Fruit fly (Drosophila melanogaster) whole organism, embryonic: Measurements from ENCODE around the gene Tis11.
A peak's percentile ranks its signal among the peaks of the same experiment; 100 is the strongest.

Experiments used
- Bteb2 ChIP-seq: fragments of 200-800 bp; sonication (Bioruptor generic); optimal IDR thresholded peaks from 2 replicates; lab custom pipeline; 2016; ENCODE audit warnings: missing biosample characterization, missing genetic modification characterization
- CG1024 ChIP-seq: fragments of 200-800 bp; sonication (Bioruptor generic); IDR thresholded peaks from 2 replicates; pipeline ENCODE4 v1.3.6; 2022; ENCODE audit warnings: missing biosample characterization, missing genetic modification characterization
- CG10274 ChIP-seq: fragments of 200-800 bp; sonication (Bioruptor generic); optimal IDR thresholded peaks from 3 replicates; lab custom pipeline; 2017; ENCODE audit warnings: missing biosample characterization, mild to moderate bottlenecking, missing genetic modification characterization
- CG10462 ChIP-seq: fragments of 200-800 bp; sonication (Bioruptor generic); optimal IDR thresholded peaks from 2 replicates; lab custom pipeline; 2016; ENCODE audit warnings: missing biosample characterization, missing genetic modification characterization
- CG10543 ChIP-seq: fragments of 200-800 bp; sonication (Bioruptor generic); optimal IDR thresholded peaks from 3 replicates; lab custom pipeline; 2017; ENCODE audit warnings: missing biosample characterization, mild to moderate bottlenecking, missing genetic modification characterization, moderate library complexity
- CG10565 ChIP-seq: fragments of 200-800 bp; sonication (Bioruptor generic); optimal IDR thresholded peaks from 3 replicates; lab custom pipeline; 2016; ENCODE audit warnings: missing biosample characterization, mild to moderate bottlenecking, missing genetic modification characterization
- CG11093 ChIP-seq: fragments of 200-800 bp; sonication (Bioruptor generic); IDR thresholded peaks from 3 replicates; pipeline ENCODE4 v1.3.6; 2022; ENCODE audit warnings: missing biosample characterization, missing genetic modification characterization
- CG12659 ChIP-seq: fragments of 200-800 bp; sonication (Bioruptor generic); optimal IDR thresholded peaks from 3 replicates; lab custom pipeline; 2017; ENCODE audit warnings: mild to moderate bottlenecking, missing biosample characterization, missing genetic modification reagents, missing genetic modification characterization
- CG14014 ChIP-seq: fragments of 200-800 bp; sonication (Bioruptor generic); IDR thresholded peaks from 2 replicates; pipeline ENCODE4 v1.3.6; 2022; ENCODE audit warnings: missing biosample characterization, missing genetic modification characterization
- CG1647 ChIP-seq: fragments of 200-800 bp; sonication (Bioruptor generic); optimal IDR thresholded peaks from 3 replicates; lab custom pipeline; 2016; ENCODE audit warnings: missing biosample characterization, missing genetic modification characterization
- CG17385 ChIP-seq: fragments of 200-800 bp; sonication (Bioruptor generic); optimal IDR thresholded peaks from 3 replicates; lab custom pipeline; 2018; ENCODE audit warnings: missing biosample characterization, mild to moderate bottlenecking, missing genetic modification characterization
- CG17802 ChIP-seq: fragments of 200-800 bp; sonication (Bioruptor generic); optimal IDR thresholded peaks from 2 replicates; lab custom pipeline; 2018; ENCODE audit warnings: missing biosample characterization, mild to moderate bottlenecking, missing genetic modification characterization, moderate library complexity
- CG2199 ChIP-seq: fragments of 200-800 bp; sonication (Bioruptor generic); IDR thresholded peaks from 3 replicates; pipeline ENCODE4 v1.3.6; 2022; ENCODE audit warnings: missing biosample characterization, missing genetic modification characterization
- CG32767 ChIP-seq: fragments of 200-800 bp; sonication (Bioruptor generic); IDR thresholded peaks from 2 replicates; pipeline ENCODE4 v1.3.6; 2022; ENCODE audit warnings: missing biosample characterization, missing genetic modification characterization
- CG32772 ChIP-seq: fragments of 200-800 bp; sonication (Bioruptor generic); IDR thresholded peaks from 2 replicates; pipeline ENCODE4 v1.3.6; 2022; ENCODE audit warnings: missing biosample characterization, missing genetic modification characterization
- CG33557 ChIP-seq: fragments of 200-800 bp; sonication (Bioruptor generic); optimal IDR thresholded peaks from 2 replicates; lab custom pipeline; 2019; ENCODE audit warnings: missing biosample characterization, mild to moderate bottlenecking, missing genetic modification characterization, moderate library complexity
- CG3726 ChIP-seq: fragments of 200-800 bp; sonication (Bioruptor generic); IDR thresholded peaks from 3 replicates; pipeline ENCODE4, ENCODE4 v1.3.6; 2022; ENCODE audit warnings: missing biosample characterization, missing genetic modification characterization
- CG3838 ChIP-seq: fragments of 200-800 bp; sonication (Bioruptor generic); optimal IDR thresholded peaks from 3 replicates; lab custom pipeline; 2016; ENCODE audit warnings: missing biosample characterization, missing genetic modification characterization
- CG5953 ChIP-seq: fragments of 200-800 bp; sonication (Bioruptor generic); IDR thresholded peaks from 2 replicates; pipeline ENCODE4 v1.3.6; 2022; ENCODE audit warnings: missing biosample characterization, missing genetic modification characterization
- CG7786 ChIP-seq: fragments of 200-800 bp; sonication (Bioruptor generic); optimal IDR thresholded peaks from 2 replicates; lab custom pipeline; 2016; ENCODE audit warnings: missing biosample characterization, missing genetic modification characterization
- CG7963 ChIP-seq: fragments of 200-800 bp; sonication (Bioruptor generic); IDR thresholded peaks from 3 replicates; pipeline ENCODE4 v1.3.6; 2022; ENCODE audit warnings: missing biosample characterization, missing genetic modification characterization; ENCODE audit not compliant: partially characterized antibody
- CG9437 ChIP-seq: fragments of 200-800 bp; sonication (Bioruptor generic); optimal IDR thresholded peaks from 2 replicates; lab custom pipeline; 2018; ENCODE audit warnings: missing biosample characterization, mild to moderate bottlenecking, missing genetic modification characterization
- CG9817 ChIP-seq: fragments of 200-800 bp; sonication (Bioruptor generic); optimal IDR thresholded peaks from 2 replicates; lab custom pipeline; 2018; ENCODE audit warnings: missing biosample characterization, mild to moderate bottlenecking, missing genetic modification characterization, moderate library complexity
- Fer3 ChIP-seq: fragments of 200-800 bp; sonication (Bioruptor generic); optimal IDR thresholded peaks from 2 replicates; lab custom pipeline; 2018; ENCODE audit warnings: missing biosample characterization, mild to moderate bottlenecking, missing genetic modification characterization, moderate library complexity
- HLH4C ChIP-seq: fragments of 200-800 bp; sonication (Bioruptor generic); IDR thresholded peaks from 3 replicates; pipeline ENCODE4 v1.3.6; 2022; ENCODE audit warnings: missing biosample characterization, missing genetic modification characterization; ENCODE audit not compliant: partially characterized antibody
- Hey ChIP-seq: fragments of 200-800 bp; sonication (Bioruptor generic); optimal IDR thresholded peaks from 3 replicates; lab custom pipeline; 2018; ENCODE audit warnings: missing biosample characterization, mild to moderate bottlenecking, missing genetic modification characterization
- Lhr ChIP-seq: fragments of 200-800 bp; sonication (Bioruptor generic); optimal IDR thresholded peaks from 3 replicates; lab custom pipeline; 2017; ENCODE audit warnings: mild to moderate bottlenecking, missing biosample characterization, missing genetic modification reagents, missing genetic modification characterization
- Lim3 ChIP-seq: fragments of 200-800 bp; sonication (Bioruptor generic); IDR thresholded peaks from 2 replicates; pipeline ENCODE4 v1.3.6; 2022; ENCODE audit warnings: missing biosample characterization, missing genetic modification characterization
- Oaz ChIP-seq: fragments of 200-800 bp; sonication (Bioruptor generic); IDR thresholded peaks from 2 replicates; pipeline ENCODE4 v1.3.6; 2022; ENCODE audit warnings: missing biosample characterization, missing genetic modification characterization
- PHDP ChIP-seq: fragments of 200-800 bp; sonication (Bioruptor generic); optimal IDR thresholded peaks from 3 replicates; lab custom pipeline; 2018; ENCODE audit warnings: missing biosample characterization, mild to moderate bottlenecking, missing genetic modification characterization, moderate library complexity
- Sox100B ChIP-seq: fragments of 200-800 bp; sonication (Bioruptor generic); optimal IDR thresholded peaks from 3 replicates; lab custom pipeline; 2018; ENCODE audit warnings: missing biosample characterization, mild to moderate bottlenecking, missing genetic modification characterization
- Sry-β ChIP-seq: fragments of 200-800 bp; sonication (Bioruptor generic); optimal IDR thresholded peaks from 2 replicates; lab custom pipeline; 2018; ENCODE audit warnings: missing biosample characterization, mild to moderate bottlenecking, missing genetic modification characterization, moderate library complexity
- Taf1 ChIP-seq: fragments of 200-800 bp; sonication (Bioruptor generic); IDR thresholded peaks from 2 replicates; pipeline ENCODE4 v1.3.6; 2022; ENCODE audit warnings: missing biosample characterization, missing genetic modification characterization
- az2 ChIP-seq: fragments of 200-800 bp; sonication (Bioruptor generic); optimal IDR thresholded peaks from 3 replicates; lab custom pipeline; 2016; ENCODE audit warnings: missing biosample characterization, missing genetic modification characterization
- ems ChIP-seq: fragments of 200-800 bp; sonication (Bioruptor generic); optimal IDR thresholded peaks from 3 replicates; lab custom pipeline; 2016; ENCODE audit warnings: missing biosample characterization, missing genetic modification characterization
- eve ChIP-seq, 2 experiments: fragments of >200 bp; optimal IDR thresholded peaks; 2 replicates each; lab custom pipeline; 2017; ENCODE audit warnings: missing biosample characterization in 2 of 2, missing genetic modification characterization in 2 of 2
- fd3F ChIP-seq: fragments of 200-800 bp; sonication (Bioruptor generic); optimal IDR thresholded peaks from 2 replicates; lab custom pipeline; 2018; ENCODE audit warnings: missing biosample characterization, mild to moderate bottlenecking, missing genetic modification characterization, moderate library complexity
- grau ChIP-seq: fragments of 200-800 bp; optimal IDR thresholded peaks from 3 replicates; lab custom pipeline; 2019; ENCODE audit warnings: missing biosample characterization, mild to moderate bottlenecking, missing genetic modification characterization, moderate library complexity
- gsb-n ChIP-seq: fragments of 200-800 bp; sonication (Bioruptor generic); optimal IDR thresholded peaks from 3 replicates; lab custom pipeline; 2018; ENCODE audit warnings: missing biosample characterization, mild to moderate bottlenecking, missing genetic modification characterization
- hb ChIP-seq: fragments of 200-800 bp; sonication (Bioruptor generic); IDR thresholded peaks from 3 replicates; pipeline ENCODE4 v1.3.6; 2022; ENCODE audit warnings: missing biosample characterization, missing genetic modification characterization; ENCODE audit not compliant: partially characterized antibody
- inv ChIP-seq: fragments of 200-800 bp; sonication (Bioruptor generic); IDR thresholded peaks from 2 replicates; pipeline ENCODE4 v1.3.6; 2022; ENCODE audit warnings: missing biosample characterization, missing genetic modification characterization; ENCODE audit not compliant: partially characterized antibody
- odd ChIP-seq: fragments of 200-800 bp; sonication (Bioruptor generic); optimal IDR thresholded peaks from 2 replicates; lab custom pipeline; 2017; ENCODE audit warnings: missing biosample characterization, mild to moderate bottlenecking, missing genetic modification characterization
- pan ChIP-seq, 4 experiments: fragments of >200 bp in 3 of 4; fragments of 200-800 bp in 1 of 4; sonication (Bioruptor generic) in 1 of 4; optimal IDR thresholded peaks in 3 of 4; IDR thresholded peaks in 1 of 4; 2 replicates each; pipeline versions ENCODE4 v1.3.6 to Lab custom; 2017 to 2022; ENCODE audit warnings: missing biosample characterization in 2 of 4, missing genetic modification characterization in 2 of 4, mixed read lengths in 1 of 4
- pum ChIP-seq: fragments of 200-800 bp; sonication (Bioruptor generic); optimal IDR thresholded peaks from 2 replicates; lab custom pipeline; 2016; ENCODE audit warnings: missing biosample characterization, missing genetic modification characterization
- repo ChIP-seq: fragments of 200-800 bp; sonication (Bioruptor generic); optimal IDR thresholded peaks from 2 replicates; lab custom pipeline; 2016; ENCODE audit warnings: missing biosample characterization, missing genetic modification characterization
- tna ChIP-seq: fragments of 200-800 bp; sonication (Bioruptor generic); IDR thresholded peaks from 2 replicates; pipeline ENCODE4 v1.3.6; 2022; ENCODE audit warnings: missing biosample characterization, missing genetic modification characterization; ENCODE audit not compliant: partially characterized antibody
- toy ChIP-seq: fragments of 200-800 bp; sonication (Bioruptor generic); IDR thresholded peaks from 2 replicates; pipeline ENCODE4 v1.3.6; 2022; ENCODE audit warnings: missing biosample characterization, missing genetic modification characterization
- unpg ChIP-seq: fragments of 200-800 bp; sonication (Bioruptor generic); optimal IDR thresholded peaks from 3 replicates; lab custom pipeline; 2018; ENCODE audit warnings: missing biosample characterization, mild to moderate bottlenecking, missing genetic modification characterization, moderate library complexity
- vfl ChIP-seq: fragments of 200-800 bp; sonication (Bioruptor generic); optimal IDR thresholded peaks from 2 replicates; lab custom pipeline; 2016; ENCODE audit warnings: missing biosample characterization, missing genetic modification characterization
- vnd ChIP-seq: fragments of 200-800 bp; sonication (Bioruptor generic); IDR thresholded peaks from 3 replicates; pipeline ENCODE4 v1.3.6; 2022; ENCODE audit warnings: missing biosample characterization, missing genetic modification characterization; ENCODE audit not compliant: partially characterized antibody

Tis11 gene

DNA sequence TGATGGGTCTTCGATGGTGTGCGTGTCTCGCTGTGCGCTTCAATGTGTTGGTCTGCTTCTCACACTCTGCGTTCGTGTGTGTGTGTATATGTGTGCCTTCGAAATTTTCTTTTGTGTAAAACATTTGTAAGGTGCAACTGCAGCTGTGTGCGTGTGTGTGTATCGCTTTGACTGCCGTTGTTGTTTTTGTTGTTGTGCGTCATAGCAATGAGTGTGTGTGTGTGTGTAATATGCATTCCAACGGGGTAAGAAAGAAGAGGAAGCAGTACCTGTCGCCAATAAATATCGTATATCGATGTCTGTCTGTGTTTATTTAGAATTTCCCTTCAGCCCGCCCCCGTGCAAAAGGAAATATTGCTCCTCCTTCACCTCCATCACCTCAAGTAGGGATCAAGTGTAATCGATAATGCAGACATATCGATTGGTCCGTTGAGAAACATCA, 4.9 kb upstream of the Tis11 start (continued):
- TF ChIP-seq CG32767 (GFP tag; lab: Robert Waterston, UW) (peak; percentile 57; the same call in 1 of the 2 replicates), CG32772 (no peak), CG3838 (GFP tag; lab: Kevin White, UChicago) (no peak), gsb-n (no peak), CG10543 (GFP tag; lab: Kevin White, UChicago) (no peak), CG14014 (no peak), CG5953 (no peak), pum (GFP tag; lab: Kevin White, UChicago) (no peak), Lhr (GFP tag; lab: Kevin White, UChicago) (no peak), az2 (GFP tag; lab: Kevin White, UChicago) (no peak), pan (optimal IDR thresholded peaks at IDR 0.05; lab: Kevin White, UChicago) (no peak), pan (GFP tag; optimal IDR thresholded peaks at IDR 0.05 in 1 of 2, IDR thresholded peaks at IDR 0.05 in 1 of 2) (no peak), Fer3 (tag; lab: Kevin White, UChicago) (no peak), ems (GFP tag; lab: Kevin White, UChicago) (no peak), unpg (GFP tag; lab: Kevin White, UChicago) (no peak), CG12659 (no peak), Bteb2 (GFP tag; lab: Kevin White, UChicago) (no peak), Sox100B (GFP tag; lab: Kevin White, UChicago) (no peak), CG10565 (no peak), CG10274 (no peak), CG2199 (no peak), CG17385 (GFP tag; lab: Kevin White, UChicago) (peak; percentile 91), Taf1 (GFP tag; lab: Robert Waterston, UW) (no peak), CG1024 (GFP tag; lab: Robert Waterston, UW) (no peak), grau (tag; lab: Kevin White, UChicago) (peak; percentile 12), hb (GFP tag; lab: Robert Waterston, UW) (no peak), CG11093 (GFP tag; lab: Robert Waterston, UW) (no peak), CG7963 (GFP tag; lab: Robert Waterston, UW) (peak; percentile 42; the same call in 1 of the 3 replicates), HLH4C (GFP tag; lab: Robert Waterston, UW) (peak; percentile 63), repo (GFP tag; lab: Kevin White, UChicago) (no peak), fd3F (GFP tag; lab: Kevin White, UChicago) (no peak), CG1647 (GFP tag; lab: Kevin White, UChicago) (no peak), Lim3 (GFP tag; lab: Robert Waterston, UW) (no peak), toy (no peak), CG7786 (GFP tag; lab: Kevin White, UChicago) (no peak), CG17802 (no peak), PHDP (tag; lab: Kevin White, UChicago) (no peak), CG10462 (GFP tag; lab: Kevin White, UChicago) (no peak), Sry-β (GFP tag; lab: Kevin White, UChicago) (no peak), vfl (no peak), Oaz (GFP tag; lab: Robert Waterston, UW) (no peak), CG9437 (peak; percentile 3), CG33557 (GFP tag; lab: Kevin White, UChicago) (peak; percentile 47), vnd (0 out of 3 replicates have a peak, but pooled peaks have one; percentile 25), inv (GFP tag; lab: Robert Waterston, UW) (0 out of 2 replicates have a peak, but pooled peaks have one; percentile 13), odd (GFP tag; lab: Kevin White, UChicago) (no peak), tna (no peak; the same call in 1 of the 2 replicates), Hey (tag; lab: Kevin White, UChicago) (no peak), CG3726 (GFP tag; lab: Robert Waterston, UW) (no peak), CG9817 (tag; lab: Kevin White, UChicago) (no peak), eve (GFP tag; optimal IDR thresholded peaks at IDR 0.05; lab: Kevin White, UChicago) (no peak)
